Worm (Caenorhabditis elegans): ENCODE data around the gene F35F11.2.
A peak's percentile ranks its signal among the peaks of the same experiment; 100 is the strongest.

F35F11.2 gene

DNA sequence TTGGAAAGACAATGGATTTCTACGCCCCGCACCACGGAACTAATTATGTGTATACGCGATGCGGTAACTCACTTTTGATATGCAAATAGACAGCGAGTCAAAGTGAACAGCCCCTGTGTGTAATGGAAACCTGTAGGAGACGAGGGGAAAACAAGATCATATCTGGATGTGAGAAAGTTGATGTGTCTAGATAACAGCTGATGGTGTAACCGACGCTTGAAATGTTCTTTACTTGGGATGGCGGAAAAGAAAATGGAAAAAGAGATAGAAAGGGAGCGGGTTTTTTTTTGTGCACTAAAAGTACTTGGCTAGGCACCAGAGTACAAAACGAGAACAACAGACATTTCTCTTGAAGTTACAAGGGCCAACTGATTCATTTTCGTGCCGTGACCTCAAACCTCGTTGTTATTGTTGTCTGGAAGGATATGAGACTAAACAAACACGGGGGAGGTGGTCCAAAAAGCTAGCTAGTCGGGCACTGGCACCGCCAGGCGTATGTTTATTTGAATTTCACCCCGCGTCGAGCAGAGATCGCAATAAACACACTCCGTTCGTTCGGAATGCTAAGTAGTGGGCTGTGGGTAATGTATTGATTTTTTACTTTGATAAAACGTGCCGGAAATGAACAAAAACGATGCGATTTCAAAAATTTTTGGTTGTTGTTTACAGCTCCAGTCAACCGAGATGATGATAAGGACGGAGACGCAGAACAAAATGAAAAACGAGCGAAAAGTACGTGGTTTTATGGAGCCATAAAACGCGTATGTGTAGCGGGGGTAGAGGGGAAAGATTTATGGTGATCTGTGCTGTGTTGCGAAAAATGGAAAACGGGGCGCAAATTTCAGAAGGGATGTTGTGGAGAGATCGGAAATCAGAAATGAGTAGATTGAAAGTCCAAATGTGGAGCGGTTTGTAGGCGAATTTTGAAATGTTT, 18.0 kb upstream of the F35F11.2 start:
- TF ChIP-seq ceh-39 (tag; optimal IDR thresholded peaks at IDR 0.05) = no peak
- TF ChIP-seq unc-120 (tag; optimal IDR thresholded peaks at IDR 0.05; ENCODE audit: poor library complexity, severe bottlenecking) = no peak
- no peak for TF ChIP-seq flh-1 (GFP tag; optimal IDR thresholded peaks at IDR 0.05)
- TF ChIP-seq lin-32 (GFP tag; optimal IDR thresholded peaks at IDR 0.05) = no peak
- TF ChIP-seq drap-1 (GFP tag; optimal IDR thresholded peaks at IDR 0.05) = no peak
- no peak for TF ChIP-seq nhr-2 (tag; optimal IDR thresholded peaks at IDR 0.05)
- TF ChIP-seq pha-4 (tag; optimal IDR thresholded peaks at IDR 0.05) = peak; percentile 26
- peak; percentile 18 for TF ChIP-seq unc-62 (GFP tag; optimal IDR thresholded peaks at IDR 0.05)
- no peak for TF ChIP-seq cnd-1 (tag; optimal IDR thresholded peaks at IDR 0.05)
- TF ChIP-seq snpc-4 (tag; optimal IDR thresholded peaks at IDR 0.05) = no peak
- no peak for TF ChIP-seq nhr-28 (tag; optimal IDR thresholded peaks at IDR 0.05)
- TF ChIP-seq ham-2 (GFP tag; optimal IDR thresholded peaks at IDR 0.05) = no peak
- no peak for TF ChIP-seq lsy-2 (tag; optimal IDR thresholded peaks at IDR 0.05)
- TF ChIP-seq blmp-1 (tag; optimal IDR thresholded peaks at IDR 0.05) = peak; percentile 24
- peak; percentile 35 for TF ChIP-seq ces-1 (GFP tag; optimal IDR thresholded peaks at IDR 0.05)
- TF ChIP-seq ceh-43 (GFP tag; optimal IDR thresholded peaks at IDR 0.05) = no peak
- TF ChIP-seq elt-3 (tag; optimal IDR thresholded peaks at IDR 0.05) = no peak
- TF ChIP-seq lin-13 (tag; optimal IDR thresholded peaks at IDR 0.05) = no peak
- no peak for TF ChIP-seq sptf-1 (tag; optimal IDR thresholded peaks at IDR 0.05)
- TF ChIP-seq elt-1 (tag; optimal IDR thresholded peaks at IDR 0.05; ENCODE audit: borderline replicate concordance, insufficient read depth) = peak; percentile 23
- no peak for TF ChIP-seq mep-1 (tag; optimal IDR thresholded peaks at IDR 0.05)

DNA sequence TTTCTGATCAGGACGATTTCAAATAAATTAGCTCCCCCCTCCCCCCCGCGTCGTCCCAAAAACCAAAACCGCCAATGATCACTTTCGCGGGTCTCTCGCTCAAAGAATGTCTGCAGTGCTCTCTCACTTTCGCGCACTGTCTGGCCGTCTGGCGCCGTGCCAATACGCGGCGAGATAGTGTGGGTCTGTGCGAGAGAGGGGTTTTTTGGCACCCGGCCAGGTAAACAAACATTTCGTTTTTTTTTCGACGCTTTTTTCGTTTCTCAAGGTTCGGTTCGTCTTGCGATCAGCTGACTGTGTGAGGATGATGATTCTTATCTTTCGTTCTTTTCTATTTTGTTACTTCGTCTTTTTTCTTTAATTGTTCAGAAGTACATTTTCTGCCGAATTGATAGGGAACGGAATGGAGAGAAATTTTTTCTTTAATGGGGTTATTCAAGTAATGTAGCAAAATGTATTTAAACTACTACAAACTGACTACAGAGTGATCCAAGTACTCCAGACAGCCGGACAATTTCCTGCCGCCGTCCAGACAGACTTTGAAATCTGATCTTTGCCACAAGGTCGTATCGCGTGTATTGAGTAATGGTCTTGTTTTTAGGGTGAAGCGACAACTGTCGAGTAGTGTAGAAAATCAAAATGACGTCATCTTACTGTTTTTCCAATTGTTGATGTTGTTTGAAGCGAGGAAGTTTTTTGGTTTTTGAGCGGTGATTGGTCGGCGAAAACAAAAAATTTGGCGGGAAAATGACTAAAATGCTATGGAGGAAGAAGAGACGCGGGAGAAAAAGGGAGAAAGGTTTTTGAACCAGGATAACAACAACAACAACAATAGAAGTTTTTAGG, 15.7 kb upstream of the F35F11.2 start:
- TF ChIP-seq elt-3 (tag; optimal IDR thresholded peaks at IDR 0.05) = no peak
- peak; percentile 33 for TF ChIP-seq nhr-237 (tag; optimal IDR thresholded peaks at IDR 0.05)
- no peak for TF ChIP-seq nhr-2 (tag; optimal IDR thresholded peaks at IDR 0.05)
- peak; percentile 34 for TF ChIP-seq pha-4 (tag; optimal IDR thresholded peaks at IDR 0.05)
- no peak for TF ChIP-seq mab-5 (tag; optimal IDR thresholded peaks at IDR 0.05)
- peak; percentile 8 for TF ChIP-seq hlh-1 (tag; optimal IDR thresholded peaks at IDR 0.05)
- TF ChIP-seq ztf-11 (tag; optimal IDR thresholded peaks at IDR 0.05) = no peak
- TF ChIP-seq sem-2 (GFP tag; optimal IDR thresholded peaks at IDR 0.05) = no peak
- TF ChIP-seq zip-8 (tag; optimal IDR thresholded peaks at IDR 0.05) = peak; percentile 55

DNA sequence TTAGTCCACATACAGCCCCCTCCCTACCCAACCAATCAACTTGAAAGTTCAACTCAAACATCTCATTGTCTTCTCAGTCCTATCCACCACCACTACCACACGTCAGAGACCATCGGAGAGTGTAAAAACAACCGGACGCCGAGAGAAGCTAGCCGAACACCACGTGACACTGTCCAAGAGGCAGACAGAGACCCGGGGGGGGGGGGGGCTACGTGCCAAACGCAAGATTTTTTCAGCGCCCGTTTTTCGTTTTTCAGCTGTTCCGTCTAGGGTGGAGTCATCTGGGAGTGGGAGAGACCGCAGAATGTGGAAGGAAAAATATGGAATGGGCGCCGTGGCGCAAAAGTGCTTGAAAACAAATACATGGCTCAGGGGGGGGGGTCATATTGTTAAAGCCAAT, 14.2 kb upstream of the F35F11.2 start:
- TF ChIP-seq hlh-1 (tag; optimal IDR thresholded peaks at IDR 0.05) (peak; percentile 12), ztf-11 (tag; optimal IDR thresholded peaks at IDR 0.05) (no peak)

DNA sequence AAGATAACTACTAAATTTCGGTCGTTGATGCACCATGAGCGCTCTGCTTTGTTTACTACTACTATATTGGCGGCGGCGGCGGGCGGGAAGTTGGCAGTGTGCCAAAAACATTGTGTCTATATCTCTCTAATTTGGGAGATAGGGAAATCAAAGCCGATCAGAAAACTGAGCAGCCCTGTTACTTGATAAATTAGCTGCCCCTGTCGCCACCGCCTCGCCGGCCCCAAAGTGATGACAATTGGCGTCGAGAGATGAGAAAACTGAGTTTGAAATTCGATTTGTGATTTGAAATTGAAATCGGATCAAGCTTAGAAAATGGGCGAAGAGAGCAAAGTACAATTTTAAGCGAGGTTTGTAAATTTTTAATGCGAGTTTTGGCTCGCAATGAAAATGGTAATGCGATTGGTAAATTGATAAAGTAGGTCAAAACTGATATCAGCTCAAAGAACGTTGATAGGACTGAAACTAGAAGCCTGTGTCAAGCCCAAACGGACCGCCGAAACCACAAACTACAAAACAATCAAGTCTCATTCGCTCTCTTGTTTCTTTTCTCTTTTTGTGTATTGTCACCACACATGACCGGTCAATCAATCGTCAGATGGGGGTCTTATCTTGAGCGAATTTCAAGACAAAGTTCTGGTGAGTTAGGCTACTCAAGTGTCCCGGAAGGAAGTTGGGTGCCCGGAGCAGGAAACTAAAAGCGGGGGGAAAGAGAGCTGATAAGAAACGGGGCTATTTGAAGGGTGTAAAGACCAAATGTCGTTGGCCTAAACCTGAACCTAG, 12.8 kb upstream of the F35F11.2 start:
- TF ChIP-seq mep-1 (tag; optimal IDR thresholded peaks at IDR 0.05) = no peak
- TF ChIP-seq elt-3 (tag; optimal IDR thresholded peaks at IDR 0.05) = no peak
- no peak for TF ChIP-seq flh-1 (GFP tag; optimal IDR thresholded peaks at IDR 0.05)
- peak; percentile 39 for TF ChIP-seq unc-120 (tag; optimal IDR thresholded peaks at IDR 0.05; ENCODE audit: poor library complexity, severe bottlenecking)
- no peak for TF ChIP-seq unc-62 (GFP tag; optimal IDR thresholded peaks at IDR 0.05)
- no peak for TF ChIP-seq sptf-1 (tag; optimal IDR thresholded peaks at IDR 0.05)
- TF ChIP-seq hlh-1 (tag; optimal IDR thresholded peaks at IDR 0.05) = peak; percentile 14
- no peak for TF ChIP-seq ces-1 (GFP tag; optimal IDR thresholded peaks at IDR 0.05)
- TF ChIP-seq zip-8 (tag; optimal IDR thresholded peaks at IDR 0.05) = no peak
- TF ChIP-seq cnd-1 (tag; optimal IDR thresholded peaks at IDR 0.05) = no peak

DNA sequence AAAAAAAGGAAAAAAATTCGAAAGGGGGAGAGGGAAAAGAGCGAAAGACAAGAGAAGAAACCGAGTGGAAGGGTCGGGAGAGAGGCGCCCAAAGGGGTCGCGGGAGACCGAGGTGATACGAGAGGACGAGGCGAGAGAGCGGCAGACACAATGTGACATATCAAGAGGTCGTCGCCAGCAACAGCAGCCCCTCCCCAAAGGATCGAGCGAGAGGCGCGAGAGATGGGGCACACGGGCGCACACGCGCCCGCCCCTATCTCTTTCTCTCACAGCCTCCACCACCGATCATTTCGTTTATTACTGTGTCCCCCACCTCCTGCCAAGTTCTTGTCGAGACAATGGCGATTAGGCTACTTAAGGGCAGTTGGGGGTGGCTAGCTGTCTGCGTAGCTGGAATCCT, 11.9 kb upstream of the F35F11.2 start:
- TF ChIP-seq ceh-39 (tag; optimal IDR thresholded peaks at IDR 0.05) (no peak), unc-62 (GFP tag; optimal IDR thresholded peaks at IDR 0.05) (peak; percentile 55), flh-1 (GFP tag; optimal IDR thresholded peaks at IDR 0.05) (no peak), drap-1 (GFP tag; optimal IDR thresholded peaks at IDR 0.05) (peak; percentile 10), elt-3 (tag; optimal IDR thresholded peaks at IDR 0.05) (no peak), unc-120 (tag; optimal IDR thresholded peaks at IDR 0.05; ENCODE audit: poor library complexity, severe bottlenecking) (peak; percentile 89), pha-4 (tag; optimal IDR thresholded peaks at IDR 0.05) (peak; percentile 1), snpc-4 (tag; optimal IDR thresholded peaks at IDR 0.05) (no peak), hlh-1 (tag; optimal IDR thresholded peaks at IDR 0.05) (peak; percentile 21)

All from whole organism, mixed stage, embryonic.